Worm (Caenorhabditis elegans) whole organism, young adult: ENCODE measurements around the gene sdz-19.

Experiments used
- gei-17 ChIP-seq: fragments of 200-800 bp; sonication (Bioruptor generic); optimal IDR thresholded peaks from 2 replicates; lab custom pipeline; 2018; ENCODE audit warnings: mild to moderate bottlenecking, missing genetic modification characterization, missing compliant biosample characterization
- him-1 ChIP-seq: sonication (generic microtip); optimal IDR thresholded peaks from 2 replicates; lab custom pipeline; 2016; ENCODE audit warnings: missing genotype, missing genetic modification reagents, missing genetic modification characterization, missing compliant biosample characterization
- mxl-1 ChIP-seq: sonication (generic microtip); optimal IDR thresholded peaks from 2 replicates; lab custom pipeline; 2016; ENCODE audit warnings: missing genetic modification characterization, missing compliant biosample characterization

DNA sequence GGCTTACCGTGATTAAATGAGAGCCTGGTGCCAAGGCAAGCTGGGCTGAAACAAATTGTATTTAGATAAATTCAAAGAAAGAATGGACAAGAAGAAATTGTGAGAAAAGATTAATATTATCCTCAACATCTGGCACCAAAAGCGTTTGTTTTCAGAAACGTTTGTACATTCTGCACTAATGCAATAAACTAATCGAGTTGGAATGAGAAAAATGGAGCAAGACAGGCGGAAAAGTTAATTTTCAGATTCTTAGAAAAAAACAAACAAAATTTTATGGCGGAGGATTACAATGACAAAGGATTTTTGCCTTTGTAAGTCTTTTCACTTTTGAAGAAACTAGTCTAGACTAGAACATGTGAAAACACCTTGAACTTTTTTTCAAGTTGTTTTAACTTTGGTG lies 48.5 kb upstream of the sdz-19 start, which contains the start of gene npr-4:
- TF ChIP-seq him-1 (tag; lab: Kevin White, UChicago) (no peak), mxl-1 (tag; lab: Kevin White, UChicago) (no peak), gei-17 (no peak)
